Worm (Caenorhabditis elegans): Measurements from ENCODE around the gene hpo-40.

Gene hpo-40

ce11 chrV:10237959-10238444 lies 25.3 kb downstream of the hpo-40 start (continued):
- TF ChIP-seq let-607 (tag; optimal IDR thresholded peaks at IDR 0.05), result no peak
- no peak for TF ChIP-seq C06A6.2 (GFP tag; conservative IDR thresholded peaks at IDR 0.05)
- no peak for TF ChIP-seq ztf-6 (GFP tag; IDR thresholded peaks at IDR 0.05)
- no peak for TF ChIP-seq madf-8 (GFP tag; conservative IDR thresholded peaks at IDR 0.05)
- no peak for TF ChIP-seq nhr-179 (tag; optimal IDR thresholded peaks at IDR 0.05)
- TF ChIP-seq B0035.1 (tag; optimal IDR thresholded peaks at IDR 0.05), result peak; percentile 10
- no peak for TF ChIP-seq ceh-58 (GFP tag; IDR thresholded peaks at IDR 0.05)
- TF ChIP-seq dox-1 (GFP tag; IDR thresholded peaks at IDR 0.05), result peak; percentile 30; the same call in 1 of the 2 replicates
- TF ChIP-seq mes-4 (tag; optimal IDR thresholded peaks at IDR 0.05), result peak; percentile 30
- TF ChIP-seq pbrm-1 (GFP tag; IDR thresholded peaks at IDR 0.05), result no peak; the same call in 1 of the 2 replicates
- 0 out of 2 replicates have a peak, but pooled peaks have one; percentile 12 for TF ChIP-seq cebp-1 (GFP tag; IDR thresholded peaks at IDR 0.05)
- TF ChIP-seq cebp-1 (tag; optimal IDR thresholded peaks at IDR 0.05), result peak; percentile 57
- TF ChIP-seq die-1 (tag; optimal IDR thresholded peaks at IDR 0.05), result peak; percentile 27
- peak; percentile 73 for TF ChIP-seq atf-7 (tag; optimal IDR thresholded peaks at IDR 0.05)
- no peak for TF ChIP-seq let-526 (GFP tag; IDR thresholded peaks at IDR 0.05)
- TF ChIP-seq tbx-9 (tag; optimal IDR thresholded peaks at IDR 0.05; ENCODE audit: borderline replicate concordance), result no peak
- no peak for TF ChIP-seq T07F8.4 (tag; optimal IDR thresholded peaks at IDR 0.05)
- TF ChIP-seq tlf-1 (GFP tag; optimal IDR thresholded peaks at IDR 0.05), result peak; percentile 1
- no peak for TF ChIP-seq somi-1 (GFP tag; optimal IDR thresholded peaks at IDR 0.05)
- TF ChIP-seq snpc-1.1 (tag; optimal IDR thresholded peaks at IDR 0.05; ENCODE audit: insufficient read depth), result no peak
- peak; percentile 59 for TF ChIP-seq Y56A3A.18 (GFP tag; IDR thresholded peaks at IDR 0.05)
- TF ChIP-seq cebp-2 (GFP tag; IDR thresholded peaks at IDR 0.05), result no peak
- no peak for TF ChIP-seq ets-4 (GFP tag; optimal IDR thresholded peaks at IDR 0.05)
- TF ChIP-seq ccch-3 (GFP tag; optimal IDR thresholded peaks at IDR 0.05), result no peak
- TF ChIP-seq fkh-3 (tag; optimal IDR thresholded peaks at IDR 0.05), result peak; percentile 54
- TF ChIP-seq gei-17 (GFP tag; optimal IDR thresholded peaks at IDR 0.05), result no peak
- TF ChIP-seq lin-40 (tag; optimal IDR thresholded peaks at IDR 0.05), result no peak
- TF ChIP-seq lsy-27 (tag; optimal IDR thresholded peaks at IDR 0.05; ENCODE audit: borderline replicate concordance, insufficient read depth), result no peak
- TF ChIP-seq rcor-1 (GFP tag; IDR thresholded peaks at IDR 0.05), result peak; percentile 27; the same call in 1 of the 2 replicates
- no peak for TF ChIP-seq Y67H2A.10 (GFP tag; conservative IDR thresholded peaks at IDR 0.05)
- peak; percentile 33 for TF ChIP-seq lin-54 (GFP tag; optimal IDR thresholded peaks at IDR 0.05)
- peak; percentile 29; the same call in 1 of the 2 replicates for TF ChIP-seq hmg-1.2 (GFP tag; IDR thresholded peaks at IDR 0.05)
- TF ChIP-seq sdz-38 (tag; optimal IDR thresholded peaks at IDR 0.05), result no peak
- TF ChIP-seq madf-3 (GFP tag; IDR thresholded peaks at IDR 0.05), result peak; percentile 88
- no peak for TF ChIP-seq sea-2 (GFP tag; IDR thresholded peaks at IDR 0.05)
- TF ChIP-seq egl-44 (GFP tag; IDR thresholded peaks at IDR 0.05), result no peak

DNA sequence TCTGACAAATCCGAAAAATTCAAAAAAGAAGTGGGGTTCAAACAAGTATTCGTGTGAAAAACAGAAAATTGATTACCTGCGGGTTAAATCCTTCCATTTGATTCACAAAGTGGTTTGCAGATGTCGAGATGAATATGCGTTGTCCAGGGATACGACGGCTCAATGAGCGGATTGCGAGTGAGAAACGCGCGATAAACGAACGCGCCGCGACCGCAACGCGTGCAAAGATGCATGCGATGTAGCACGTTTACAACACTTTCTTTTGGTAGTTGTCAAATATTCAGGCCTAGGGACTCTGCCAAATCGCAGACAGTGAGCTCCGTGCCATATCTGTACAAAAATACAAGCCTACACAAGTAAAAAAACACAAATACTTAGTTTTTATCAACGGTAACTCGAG lies 25.9 kb downstream of the hpo-40 start, which contains the start of gene fubl-1:
Gene fubl-1, minus strand, starts transcription at position 202 of the 400 bp plus-strand sequence.
- TF ChIP-seq efl-1 (GFP tag; optimal IDR thresholded peaks at IDR 0.05) (peak; percentile 14), xnd-1 (tag; optimal IDR thresholded peaks at IDR 0.05) (peak; percentile 17), ceh-91 (GFP tag; IDR thresholded peaks at IDR 0.05) (peak; percentile 68), dox-1 (GFP tag; IDR thresholded peaks at IDR 0.05) (peak; percentile 65), F55B11.4 (tag; optimal IDR thresholded peaks at IDR 0.05; ENCODE audit: borderline replicate concordance, insufficient read depth) (no peak), mcd-1 (GFP tag; IDR thresholded peaks at IDR 0.05) (peak; percentile 61), nhr-90 (tag; optimal IDR thresholded peaks at IDR 0.05) (no peak), ztf-28 (GFP tag; IDR thresholded peaks at IDR 0.05) (0 out of 2 replicates have a peak, but pooled peaks have one; percentile 48), madf-3 (GFP tag; IDR thresholded peaks at IDR 0.05) (peak; percentile 97), lsl-1 (GFP tag; optimal IDR thresholded peaks at IDR 0.05) (peak; percentile 76), madf-8 (GFP tag; conservative IDR thresholded peaks at IDR 0.05) (peak; percentile 71), T26A5.8 (tag; optimal IDR thresholded peaks at IDR 0.05) (no peak), D2030.7 (GFP tag; IDR thresholded peaks at IDR 0.05) (peak; percentile 49; the same call in 1 of the 2 replicates), cebp-2 (GFP tag; IDR thresholded peaks at IDR 0.05) (no peak), madf-6 (GFP tag; IDR thresholded peaks at IDR 0.05) (peak; percentile 64; the same call in 1 of the 2 replicates), lin-26 (GFP tag; IDR thresholded peaks at IDR 0.05) (0 out of 2 replicates have a peak, but pooled peaks have one; percentile 7), aptf-2 (GFP tag; conservative IDR thresholded peaks at IDR 0.05) (0 out of 2 replicates have a peak, but pooled peaks have one; percentile 13)

Measured in whole organism, young adult.